Worm (Caenorhabditis elegans) whole organism, L4 larva: ENCODE measurements around the gene srh-217.
A peak's percentile ranks its signal among the peaks of the same experiment; 100 is the strongest.

ENCODE experiments used
- R02D3.7 ChIP-seq: fragments of 150-350 bp; sonication (generic microtip); optimal IDR thresholded peaks from 3 replicates; lab custom pipeline; 2014; ENCODE audit warnings: missing biosample characterization, missing genetic modification characterization
- ceh-82 ChIP-seq: sonication (generic microtip); optimal IDR thresholded peaks from 2 replicates; lab custom pipeline; 2017; ENCODE audit warnings: missing biosample characterization, missing genetic modification characterization
- egl-27 ChIP-seq: sonication (generic microtip); optimal IDR thresholded peaks from 3 replicates; lab custom pipeline; 2017; ENCODE audit warnings: missing biosample characterization, missing genetic modification reagents, missing genetic modification characterization
- jun-1 ChIP-seq: fragments of 150-350 bp; optimal IDR thresholded peaks from 2 replicates; lab custom pipeline; 2014; ENCODE audit warnings: missing biosample characterization, missing genetic modification reagents, missing genetic modification characterization
- mep-1 ChIP-seq: fragments of 150-350 bp; sonication (generic microtip); optimal IDR thresholded peaks from 3 replicates; lab custom pipeline; 2014; ENCODE audit warnings: missing biosample characterization, missing genetic modification characterization
- mes-2 ChIP-seq: sonication (generic microtip); optimal IDR thresholded peaks from 2 replicates; lab custom pipeline; 2016; ENCODE audit warnings: missing genotype, mild to moderate bottlenecking, missing genetic modification characterization, missing compliant biosample characterization; ENCODE audit not compliant: poor library complexity, severe bottlenecking
- nhr-237 ChIP-seq: sonication (generic microtip); optimal IDR thresholded peaks from 2 replicates; lab custom pipeline; 2017; ENCODE audit warnings: missing biosample characterization, missing genetic modification characterization
- nhr-28 ChIP-seq: fragments of 150-350 bp; optimal IDR thresholded peaks from 2 replicates; lab custom pipeline; 2014; ENCODE audit warnings: missing biosample characterization, missing genetic modification characterization

DNA sequence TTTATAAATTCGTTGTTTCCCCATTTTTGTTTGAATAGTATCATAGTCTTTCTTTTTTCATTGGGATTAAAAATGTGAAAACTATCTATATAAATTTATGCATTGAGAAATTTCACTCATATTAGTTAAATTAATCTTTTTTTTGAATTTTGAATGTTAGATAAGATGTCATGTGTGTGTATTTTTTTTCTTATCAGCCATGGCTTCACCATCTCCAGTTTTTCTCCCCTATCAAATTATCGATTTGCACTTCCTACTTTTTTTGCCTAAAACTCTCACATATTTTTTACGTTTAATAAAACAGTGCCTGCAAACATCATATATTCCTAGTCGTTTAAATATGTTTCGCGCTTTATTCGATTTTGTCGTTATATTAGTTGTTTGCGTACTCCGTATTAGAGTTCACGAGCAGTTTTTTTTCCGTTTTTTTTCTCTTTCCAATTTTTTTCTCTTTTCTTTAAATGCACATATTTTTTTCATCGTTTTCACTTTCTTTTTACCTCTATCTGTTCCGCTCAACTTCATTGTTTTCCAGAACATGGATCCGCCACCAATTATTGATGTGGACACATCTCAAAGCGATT is 47.6 kb downstream of the srh-217 start, which contains the start of gene Y113G7A.13:
- TF ChIP-seq mes-2: no peak
- TF ChIP-seq mep-1: no peak
- peak; percentile 66 for TF ChIP-seq nhr-28
- no peak for TF ChIP-seq egl-27 (tag; lab: Kevin White, UChicago)
- TF ChIP-seq ceh-82 (tag; lab: Kevin White, UChicago): no peak
- TF ChIP-seq R02D3.7 (tag; lab: Kevin White, UChicago): no peak
- TF ChIP-seq jun-1 (tag; lab: Kevin White, UChicago): no peak
- no peak for TF ChIP-seq nhr-237 (tag; lab: Kevin White, UChicago)
